Fruit fly (Drosophila melanogaster) Kc167 (cell line): Measurements from ENCODE around the gene CARPA.

Source experiments
- Myc ChIP-seq: fragments of >200 bp; optimal IDR thresholded peaks from 2 replicates; lab custom pipeline; 2017; ENCODE audit warnings: missing external identifiers
- Sin3A ChIP-seq: fragments of >200 bp; optimal IDR thresholded peaks from 2 replicates; lab custom pipeline; 2018; ENCODE audit warnings: missing external identifiers
- h ChIP-seq: fragments of >200 bp; optimal IDR thresholded peaks from 3 replicates; lab custom pipeline; 2018; ENCODE audit warnings: missing external identifiers
- insv ChIP-seq: fragments of >200 bp; optimal IDR thresholded peaks from 3 replicates; lab custom pipeline; 2018; ENCODE audit warnings: missing external identifiers
- psq ChIP-seq: fragments of >200 bp; optimal IDR thresholded peaks from 2 replicates; lab custom pipeline; 2017; ENCODE audit warnings: missing external identifiers
- ttk ChIP-seq: sonication (Bioruptor generic); optimal IDR thresholded peaks from 2 replicates; lab custom pipeline; 2017; ENCODE audit warnings: missing external identifiers

The CARPA gene

dm6 chrX:7881579-7881978 lies 55.6 kb downstream of the CARPA start, which contains the start of gene Ir7e:
Gene Ir7e, minus strand, starts transcription at chrX:7881679.
- TF ChIP-seq psq (lab: Kevin White, UChicago): no peak
- no peak for TF ChIP-seq h (lab: Kevin White, UChicago)
- no peak for TF ChIP-seq insv
- TF ChIP-seq ttk (lab: Kevin White, UChicago): no peak
- TF ChIP-seq Sin3A (lab: Kevin White, UChicago): no peak
- no peak for TF ChIP-seq Myc

dm6 chrX:7883926-7884325 lies 57.9 kb downstream of the CARPA start, which contains the start of gene Ir7f:
Gene Ir7f, minus strand, starts transcription at chrX:7884026.
- TF ChIP-seq h (lab: Kevin White, UChicago) (no peak), Myc (no peak), insv (no peak), psq (lab: Kevin White, UChicago) (no peak), Sin3A (lab: Kevin White, UChicago) (no peak), ttk (lab: Kevin White, UChicago) (no peak)

- TF ChIP-seq h (lab: Kevin White, UChicago) (no peak), Sin3A (lab: Kevin White, UChicago) (no peak), psq (lab: Kevin White, UChicago) (no peak), insv (no peak), ttk (lab: Kevin White, UChicago) (no peak), Myc (no peak)
These were observed 58.4 kb downstream of the CARPA start, which contains the start of gene Ir7g for dm6 chrX:7884360-7884759. Gene Ir7g, plus strand, starts transcription at chrX:7884660.

- TF ChIP-seq Sin3A (lab: Kevin White, UChicago) (no peak), psq (lab: Kevin White, UChicago) (no peak), Myc (no peak), insv (no peak), ttk (lab: Kevin White, UChicago) (no peak), h (lab: Kevin White, UChicago) (no peak)
These were observed 62.5 kb downstream of the CARPA start, which contains the start of gene Acat1 for dm6 chrX:7888386-7889024. Gene Acat1, minus strand, starts transcription at chrX:7888785.

dm6 chrX:7891596-7892538 lies 65.9 kb downstream of the CARPA start, which contains the start of gene Nek2:
Gene Nek2, minus strand, starts transcription at chrX:7891646.
- no peak for TF ChIP-seq insv
- no peak for TF ChIP-seq h (lab: Kevin White, UChicago)
- no peak for TF ChIP-seq ttk (lab: Kevin White, UChicago)
- TF ChIP-seq Myc: no peak
- TF ChIP-seq Sin3A (lab: Kevin White, UChicago): no peak
- TF ChIP-seq psq (lab: Kevin White, UChicago): no peak
